Worm (Caenorhabditis elegans) whole organism, L1 larva: ENCODE data around the gene T22D1.18.
A peak's percentile ranks its signal among the peaks of the same experiment; 100 is the strongest.

Source experiments
- aly-2 ChIP-seq: fragments of 150-350 bp; optimal IDR thresholded peaks from 2 replicates; lab custom pipeline; 2014; ENCODE audit warnings: missing biosample characterization, missing genetic modification characterization
- lin-35 ChIP-seq, 2 experiments: fragments of 150-350 bp; optimal IDR thresholded peaks; 2 replicates each; lab custom pipeline; 2014; ENCODE audit warnings: missing biosample characterization in 2 of 2, missing genetic modification characterization in 2 of 2, missing genetic modification reagents in 2 of 2
- lin-39 ChIP-seq: fragments of 150-350 bp; optimal IDR thresholded peaks from 2 replicates; lab custom pipeline; 2014; ENCODE audit warnings: missing biosample characterization, missing genetic modification reagents, missing genetic modification characterization
- sup-37 ChIP-seq: fragments of 200-800 bp; sonication (Bioruptor generic); optimal IDR thresholded peaks from 2 replicates; lab custom pipeline; 2018; ENCODE audit warnings: mild to moderate bottlenecking, missing genetic modification characterization, missing compliant biosample characterization
- unc-62 ChIP-seq: fragments of 150-350 bp; optimal IDR thresholded peaks from 2 replicates; lab custom pipeline; 2014; ENCODE audit warnings: missing biosample characterization, missing genetic modification reagents, missing genetic modification characterization

ce11 chrIV:6880415-6880814 is 39.5 kb downstream of the T22D1.18 start:
- TF ChIP-seq lin-39: no peak
- peak in 1 of 2 experiments; percentile 23 for TF ChIP-seq lin-35 (GFP tag; optimal IDR thresholded peaks at IDR 0.05; lab: Kevin White, UChicago)
- no peak for TF ChIP-seq sup-37 (GFP tag; lab: Kevin White, UChicago)
- no peak for TF ChIP-seq unc-62
- TF ChIP-seq aly-2 (tag; lab: Kevin White, UChicago): no peak
